Fruit fly (Drosophila melanogaster) whole organism, pupa: ENCODE measurements around the gene CG9636.

Experiments used
- CG10348 ChIP-seq: fragments of 200-800 bp; sonication (Bioruptor generic); IDR thresholded peaks from 2 replicates; pipeline ENCODE4 v1.3.6; 2022; ENCODE audit warnings: missing biosample characterization, missing genetic modification characterization
- CG12605 ChIP-seq: fragments of 200-800 bp; sonication (Bioruptor generic); IDR thresholded peaks from 2 replicates; pipeline ENCODE4 v1.3.6; 2022; ENCODE audit warnings: missing biosample characterization, missing genetic modification characterization
- CG13204 ChIP-seq: fragments of 200-800 bp; sonication (Bioruptor generic); optimal IDR thresholded peaks from 2 replicates; lab custom pipeline; 2018; ENCODE audit warnings: missing biosample characterization, mild to moderate bottlenecking, missing genetic modification characterization, moderate library complexity
- CG14655 ChIP-seq: fragments of 200-800 bp; sonication (Bioruptor generic); optimal IDR thresholded peaks from 3 replicates; lab custom pipeline; 2017; ENCODE audit warnings: mild to moderate bottlenecking, missing biosample characterization, missing genetic modification reagents, missing genetic modification characterization
- CG15710 ChIP-seq: fragments of 200-800 bp; sonication (Bioruptor generic); optimal IDR thresholded peaks from 2 replicates; lab custom pipeline; 2018; ENCODE audit warnings: missing biosample characterization, mild to moderate bottlenecking, missing genetic modification characterization, moderate library complexity
- CG17806 ChIP-seq: fragments of 200-800 bp; sonication (Bioruptor generic); optimal IDR thresholded peaks from 2 replicates; lab custom pipeline; 2018; ENCODE audit warnings: missing biosample characterization, mild to moderate bottlenecking, missing genetic modification characterization, moderate library complexity
- CG32121 ChIP-seq: fragments of 200-800 bp; sonication (Bioruptor generic); IDR thresholded peaks from 2 replicates; pipeline ENCODE4 v1.3.6; 2022; ENCODE audit warnings: missing biosample characterization, missing genetic modification characterization
- CG34367 ChIP-seq: fragments of 200-800 bp; sonication (Bioruptor generic); optimal IDR thresholded peaks from 2 replicates; lab custom pipeline; 2018; ENCODE audit warnings: missing biosample characterization, mild to moderate bottlenecking, missing genetic modification characterization
- CG4496 ChIP-seq: fragments of 200-800 bp; sonication (Bioruptor generic); IDR thresholded peaks from 3 replicates; pipeline ENCODE4 v1.3.6; 2022; ENCODE audit warnings: missing biosample characterization, missing genetic modification characterization
- CG8159 ChIP-seq: fragments of 200-800 bp; sonication (Bioruptor generic); optimal IDR thresholded peaks from 3 replicates; lab custom pipeline; 2018; ENCODE audit warnings: missing biosample characterization, mild to moderate bottlenecking, missing genetic modification characterization, moderate library complexity
- CG8301 ChIP-seq: fragments of 200-800 bp; sonication (Bioruptor generic); optimal IDR thresholded peaks from 2 replicates; lab custom pipeline; 2018; ENCODE audit warnings: missing biosample characterization, mild to moderate bottlenecking, missing genetic modification characterization
- CG9948 ChIP-seq: fragments of 200-800 bp; sonication (Bioruptor generic); optimal IDR thresholded peaks from 2 replicates; lab custom pipeline; 2018; ENCODE audit warnings: missing biosample characterization, mild to moderate bottlenecking, missing genetic modification characterization, moderate library complexity
- D1 ChIP-seq: fragments of 200-800 bp; sonication (Bioruptor generic); optimal IDR thresholded peaks from 2 replicates; lab custom pipeline; 2018; ENCODE audit warnings: missing biosample characterization, mild to moderate bottlenecking, missing genetic modification characterization, moderate library complexity
- EcR ChIP-seq: fragments of 200-800 bp; sonication (Bioruptor generic); optimal IDR thresholded peaks from 3 replicates; lab custom pipeline; 2019; ENCODE audit warnings: missing biosample characterization, missing genetic modification characterization, mild to moderate bottlenecking, moderate library complexity, missing genetic modification reagents
- Ets98B ChIP-seq: fragments of 200-800 bp; sonication (Bioruptor generic); IDR thresholded peaks from 2 replicates; pipeline ENCODE4 v1.3.6; 2022; ENCODE audit warnings: missing biosample characterization, missing genetic modification characterization
- Pif1A ChIP-seq: fragments of 200-800 bp; sonication (Bioruptor generic); optimal IDR thresholded peaks from 3 replicates; lab custom pipeline; 2016; ENCODE audit warnings: missing biosample characterization, missing genetic modification characterization
- Pif1B ChIP-seq: fragments of 200-800 bp; sonication (Bioruptor generic); optimal IDR thresholded peaks from 3 replicates; lab custom pipeline; 2016; ENCODE audit warnings: missing biosample characterization, missing genetic modification characterization
- Snoo ChIP-seq: fragments of 200-800 bp; sonication (Bioruptor generic); optimal IDR thresholded peaks from 3 replicates; lab custom pipeline; 2017; ENCODE audit warnings: missing biosample characterization, mild to moderate bottlenecking, missing genetic modification characterization, inconsistent platforms
- fd96Ca ChIP-seq: fragments of 200-800 bp; sonication (Bioruptor generic); IDR thresholded peaks from 3 replicates; pipeline ENCODE4 v1.3.6; 2022; ENCODE audit warnings: missing biosample characterization, missing genetic modification characterization
- gl ChIP-seq: fragments of 200-800 bp; sonication (Bioruptor generic); optimal IDR thresholded peaks from 2 replicates; lab custom pipeline; 2018; ENCODE audit warnings: missing biosample characterization, mild to moderate bottlenecking, missing genetic modification characterization
- rn ChIP-seq: fragments of 200-800 bp; sonication (Bioruptor generic); IDR thresholded peaks from 2 replicates; pipeline ENCODE4 v1.3.6; 2022; ENCODE audit warnings: missing biosample characterization, missing genetic modification characterization

The CG9636 gene

dm6 chr3R:8275031-8275430 lies 31.4 kb upstream of the CG9636 start:
- TF ChIP-seq Pif1A (GFP tag; lab: Kevin White, UChicago) (no peak), CG13204 (no peak), fd96Ca (GFP tag; lab: Robert Waterston, UW) (no peak), CG17806 (tag; lab: Kevin White, UChicago) (no peak), Pif1B (GFP tag; lab: Kevin White, UChicago) (no peak), CG12605 (GFP tag; lab: Robert Waterston, UW) (no peak), CG32121 (GFP tag; lab: Robert Waterston, UW) (no peak), CG14655 (GFP tag; lab: Kevin White, UChicago) (no peak), gl (no peak)

- no peak for TF ChIP-seq CG15710 (tag; lab: Kevin White, UChicago)
- TF ChIP-seq Snoo (tag; lab: Kevin White, UChicago), result peak; percentile 56
These were observed 29.1 kb upstream of the CG9636 start for dm6 chr3R:8272573-8273165.

dm6 chr3R:8269740-8270139 lies 26.1 kb upstream of the CG9636 start, which contains the start of gene CG9630:
Gene CG9630 (minus strand): TSS chr3R:8269896.
- TF ChIP-seq rn (GFP tag; lab: Robert Waterston, UW), result no peak
- TF ChIP-seq CG10348 (GFP tag; lab: Robert Waterston, UW), result no peak
- TF ChIP-seq CG15710 (tag; lab: Kevin White, UChicago), result no peak
- TF ChIP-seq CG13204, result no peak
- TF ChIP-seq fd96Ca (GFP tag; lab: Robert Waterston, UW), result no peak
- no peak for TF ChIP-seq D1 (tag; lab: Kevin White, UChicago)
- TF ChIP-seq Pif1A (GFP tag; lab: Kevin White, UChicago), result no peak
- no peak for TF ChIP-seq EcR (GFP tag; lab: Kevin White, UChicago)
- no peak for TF ChIP-seq CG32121 (GFP tag; lab: Robert Waterston, UW)
- no peak for TF ChIP-seq CG8301
- TF ChIP-seq gl, result no peak
- TF ChIP-seq CG14655 (GFP tag; lab: Kevin White, UChicago), result no peak

- TF ChIP-seq Snoo (tag; lab: Kevin White, UChicago), result peak; percentile 85
- peak; percentile 61; the same call in 2 of the 3 replicates for TF ChIP-seq fd96Ca (GFP tag; lab: Robert Waterston, UW)
- peak; percentile 39; the same call in 1 of the 2 replicates for TF ChIP-seq CG10348 (GFP tag; lab: Robert Waterston, UW)
- peak; percentile 70 for TF ChIP-seq CG17806 (tag; lab: Kevin White, UChicago)
- no peak for TF ChIP-seq EcR (GFP tag; lab: Kevin White, UChicago)
- TF ChIP-seq CG13204, result no peak
- peak; percentile 64 for TF ChIP-seq CG8301
- TF ChIP-seq Pif1B (GFP tag; lab: Kevin White, UChicago), result no peak
- peak; percentile 77 for TF ChIP-seq CG9948
- TF ChIP-seq rn (GFP tag; lab: Robert Waterston, UW), result peak; percentile 73
- TF ChIP-seq CG32121 (GFP tag; lab: Robert Waterston, UW), result peak; percentile 73
- peak; percentile 83 for TF ChIP-seq CG15710 (tag; lab: Kevin White, UChicago)
- TF ChIP-seq CG12605 (GFP tag; lab: Robert Waterston, UW), result no peak
- TF ChIP-seq CG14655 (GFP tag; lab: Kevin White, UChicago), result no peak
- TF ChIP-seq gl, result no peak
- no peak for TF ChIP-seq Pif1A (GFP tag; lab: Kevin White, UChicago)
- TF ChIP-seq CG8159 (tag; lab: Kevin White, UChicago), result peak; percentile 83
- no peak for TF ChIP-seq D1 (tag; lab: Kevin White, UChicago)
- TF ChIP-seq CG4496, result peak; percentile 85
- TF ChIP-seq Ets98B (GFP tag; lab: Robert Waterston, UW), result peak; percentile 71; the same call in 1 of the 2 replicates
- TF ChIP-seq CG34367 (tag; lab: Kevin White, UChicago), result peak; percentile 65
These were observed 20.9 kb upstream of the CG9636 start, which contains the start of the genes RPA1 and Mcm2 for dm6 chr3R:8264302-8265080. Gene RPA1 (minus strand): TSS chr3R:8264451. Gene Mcm2 (plus strand): TSS chr3R:8264970.

dm6 chr3R:8261634-8262033 lies 18.0 kb upstream of the CG9636 start:
- no peak for TF ChIP-seq D1 (tag; lab: Kevin White, UChicago)

dm6 chr3R:8256040-8256439 lies 12.4 kb upstream of the CG9636 start:
- TF ChIP-seq D1 (tag; lab: Kevin White, UChicago) (no peak), Ets98B (GFP tag; lab: Robert Waterston, UW) (peak; percentile 47; the same call in 1 of the 2 replicates), CG9948 (no peak), CG17806 (tag; lab: Kevin White, UChicago) (no peak), CG8301 (peak; percentile 68), fd96Ca (GFP tag; lab: Robert Waterston, UW) (no peak), CG12605 (GFP tag; lab: Robert Waterston, UW) (peak; percentile 36; the same call in 1 of the 2 replicates), CG10348 (GFP tag; lab: Robert Waterston, UW) (no peak), CG8159 (tag; lab: Kevin White, UChicago) (no peak), EcR (GFP tag; lab: Kevin White, UChicago) (no peak), CG13204 (no peak), CG15710 (tag; lab: Kevin White, UChicago) (no peak), Pif1B (GFP tag; lab: Kevin White, UChicago) (no peak), CG34367 (tag; lab: Kevin White, UChicago) (no peak), Pif1A (GFP tag; lab: Kevin White, UChicago) (no peak), rn (GFP tag; lab: Robert Waterston, UW) (no peak), gl (no peak), CG32121 (GFP tag; lab: Robert Waterston, UW) (peak; percentile 53), CG4496 (no peak), CG14655 (GFP tag; lab: Kevin White, UChicago) (peak; percentile 68), Snoo (tag; lab: Kevin White, UChicago) (no peak)
- TF ChIP-seq, all 21 proteins: peak for 5
